Worm (Caenorhabditis elegans) whole organism, L3 larva: ENCODE measurements around the gene C05B5.5.

ENCODE experiments used
- fkh-2 ChIP-seq: fragments of 150-350 bp; optimal IDR thresholded peaks from 2 replicates; lab custom pipeline; 2014; ENCODE audit warnings: missing biosample characterization, missing genetic modification reagents, missing genetic modification characterization
- lin-15B ChIP-seq: fragments of 150-350 bp; optimal IDR thresholded peaks from 2 replicates; lab custom pipeline; 2014; ENCODE audit warnings: missing biosample characterization, missing genetic modification characterization
- lsy-12 ChIP-seq: sonication (generic microtip); optimal IDR thresholded peaks from 2 replicates; lab custom pipeline; 2016; ENCODE audit warnings: mild to moderate bottlenecking, missing genetic modification characterization, missing compliant biosample characterization
- nhr-76 ChIP-seq: fragments of 150-350 bp; sonication (generic microtip); optimal IDR thresholded peaks from 5 replicates; lab custom pipeline; 2014; ENCODE audit warnings: missing biosample characterization, missing genetic modification characterization
- pha-4 ChIP-seq: fragments of 150-350 bp; optimal IDR thresholded peaks from 2 replicates; lab custom pipeline; 2014; ENCODE audit warnings: missing biosample characterization, missing genetic modification reagents, missing genetic modification characterization
- snpc-4 ChIP-seq: fragments of 150-350 bp; optimal IDR thresholded peaks from 2 replicates; lab custom pipeline; 2014; ENCODE audit warnings: missing biosample characterization, missing genetic modification characterization
- ztf-11 ChIP-seq: fragments of 150-350 bp; optimal IDR thresholded peaks from 2 replicates; lab custom pipeline; 2014; ENCODE audit warnings: missing biosample characterization, missing genetic modification characterization

ce11 chrIII:9991324-9991723 lies 9.8 kb upstream of the C05B5.5 start:
- TF ChIP-seq lin-15B (tag; lab: Kevin White, UChicago) (no peak), ztf-11 (tag; lab: Kevin White, UChicago) (no peak), pha-4 (tag; lab: Kevin White, UChicago) (no peak), fkh-2 (tag; lab: Kevin White, UChicago) (no peak), snpc-4 (tag; lab: Kevin White, UChicago) (no peak), nhr-76 (tag; lab: Kevin White, UChicago) (no peak), lsy-12 (tag; lab: Kevin White, UChicago) (no peak)
